Fruit fly (Drosophila melanogaster): ENCODE data around the gene CG15646.

The CG15646 gene

DNA sequence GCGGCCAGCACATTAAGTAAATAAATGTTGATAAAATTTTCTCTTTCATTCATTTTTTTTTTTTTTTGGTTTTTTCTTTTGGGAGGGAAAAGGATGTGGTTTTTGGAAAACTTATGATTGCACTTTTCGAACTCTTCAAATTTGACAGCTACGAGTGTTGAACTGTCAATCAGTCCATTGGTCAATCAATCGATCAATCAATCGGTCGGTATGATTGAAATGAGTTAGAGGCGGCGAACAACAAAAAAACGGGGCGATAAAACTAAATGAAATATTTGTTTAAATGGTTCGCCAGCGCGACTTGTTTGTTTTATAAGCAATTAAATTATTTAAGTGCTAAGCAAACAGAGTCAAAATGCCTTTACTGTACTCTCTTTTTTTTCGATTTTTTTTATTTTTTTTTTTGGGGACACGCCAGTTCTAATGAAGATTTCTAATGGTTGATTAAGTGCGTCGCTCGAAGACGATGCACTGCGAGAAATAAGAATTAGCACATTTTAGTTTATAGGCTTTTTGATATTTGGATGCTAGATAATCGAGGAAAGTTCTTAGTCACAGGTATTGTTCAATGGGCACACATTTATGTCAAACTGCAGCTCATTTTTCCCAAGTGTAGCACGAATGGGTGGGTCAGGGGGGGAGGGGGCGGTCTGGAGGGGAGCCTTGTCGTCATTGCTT lies 51.7 kb downstream of the CG15646 start (continued):
- TF ChIP-seq CG10654 (GFP tag; optimal IDR thresholded peaks at IDR 0.05) (peak; percentile 87), CG2202 (tag; optimal IDR thresholded peaks at IDR 0.05) (peak; percentile 54), Ptx1 (GFP tag; IDR thresholded peaks at IDR 0.05) (peak; percentile 85), Sin3A (optimal IDR thresholded peaks at IDR 0.05) (no peak), CG15601 (tag; optimal IDR thresholded peaks at IDR 0.05) (peak; percentile 72), sd (tag; optimal IDR thresholded peaks at IDR 0.05) (peak; percentile 31), CG4854 (GFP tag; optimal IDR thresholded peaks at IDR 0.05) (no peak), tgo (GFP tag; IDR thresholded peaks at IDR 0.05) (peak; percentile 77), CG1832 (GFP tag; optimal IDR thresholded peaks at IDR 0.05) (no peak), schlank (tag; optimal IDR thresholded peaks at IDR 0.05) (peak; percentile 50), Bteb2 (GFP tag; optimal IDR thresholded peaks at IDR 0.05) (peak; percentile 49), Aef1 (GFP tag; IDR thresholded peaks at IDR 0.05) (peak; percentile 78), dati (GFP tag; IDR thresholded peaks at IDR 0.05) (0 out of 2 replicates have a peak, but pooled peaks have one; percentile 20), tx (GFP tag; optimal IDR thresholded peaks at IDR 0.05) (peak; percentile 52), dmrt99B (tag; optimal IDR thresholded peaks at IDR 0.05) (peak; percentile 86), kay (GFP tag; optimal IDR thresholded peaks at IDR 0.05) (peak; percentile 77), slp2 (GFP tag; optimal IDR thresholded peaks at IDR 0.05) (peak; percentile 60), MBD-R2 (GFP tag; IDR thresholded peaks at IDR 0.05) (peak; percentile 40; the same call in 1 of the 2 replicates), Hr78 (GFP tag; optimal IDR thresholded peaks at IDR 0.05) (no peak), C15 (GFP tag; IDR thresholded peaks at IDR 0.05) (no peak), zfh2 (GFP tag; optimal IDR thresholded peaks at IDR 0.05) (peak; percentile 58), CG12391 (tag; optimal IDR thresholded peaks at IDR 0.05) (peak; percentile 79), corto (GFP tag; optimal IDR thresholded peaks at IDR 0.05) (no peak), CG11247 (GFP tag; IDR thresholded peaks at IDR 0.05) (peak; percentile 63; the same call in 1 of the 2 replicates), Ets65A (GFP tag) (peak; percentile 98), CG11723 (GFP tag; optimal IDR thresholded peaks at IDR 0.05) (peak; percentile 72), CG6854 (GFP tag; optimal IDR thresholded peaks at IDR 0.05) (peak; percentile 21), slou (GFP tag; optimal IDR thresholded peaks at IDR 0.05) (peak; percentile 6), CG9797 (GFP tag; optimal IDR thresholded peaks at IDR 0.05) (no peak), HmgZ (tag; optimal IDR thresholded peaks at IDR 0.05) (peak; percentile 60), sr (GFP tag; IDR thresholded peaks at IDR 0.05) (no peak; the same call in 2 of the 3 replicates), CG17186 (GFP tag; optimal IDR thresholded peaks at IDR 0.05) (peak; percentile 31), sens-2 (GFP tag; IDR thresholded peaks at IDR 0.05) (0 out of 2 replicates have a peak, but pooled peaks have one; percentile 34), CG11085 (GFP tag; IDR thresholded peaks at IDR 0.05) (0 out of 2 replicates have a peak, but pooled peaks have one; percentile 44), CG12155 (GFP tag; optimal IDR thresholded peaks at IDR 0.05) (peak; percentile 76), B-H1 (GFP tag; IDR thresholded peaks at IDR 0.05) (peak; percentile 55; the same call in 2 of the 3 replicates), CG10431 (GFP tag; optimal IDR thresholded peaks at IDR 0.05) (peak; percentile 39), shn (GFP tag; optimal IDR thresholded peaks at IDR 0.05) (peak; percentile 62), gem (tag; optimal IDR thresholded peaks at IDR 0.05) (peak; percentile 86), MESR4 (GFP tag; optimal IDR thresholded peaks at IDR 0.05) (peak; percentile 16), pum (GFP tag; optimal IDR thresholded peaks at IDR 0.05) (peak; percentile 65), Asciz (GFP tag; optimal IDR thresholded peaks at IDR 0.05) (peak; percentile 65), ase (GFP tag; IDR thresholded peaks at IDR 0.05) (peak; percentile 80; the same call in 2 of the 3 replicates), CG9727 (GFP tag; optimal IDR thresholded peaks at IDR 0.05) (peak; percentile 78), CG17829 (tag; optimal IDR thresholded peaks at IDR 0.05) (peak; percentile 80), ems (GFP tag; optimal IDR thresholded peaks at IDR 0.05) (peak; percentile 66), CG2120 (GFP tag; optimal IDR thresholded peaks at IDR 0.05) (peak; percentile 65), E2f1 (GFP tag; IDR thresholded peaks at IDR 0.05) (peak; percentile 74), tup (GFP tag; optimal IDR thresholded peaks at IDR 0.05) (peak; percentile 22), CG6791 (GFP tag; IDR thresholded peaks at IDR 0.05; ENCODE audit: partially characterized antibody) (no peak)

All from whole organism, embryonic.